Worm (Caenorhabditis elegans): ENCODE measurements around the gene Y22F5A.11.

DNA sequence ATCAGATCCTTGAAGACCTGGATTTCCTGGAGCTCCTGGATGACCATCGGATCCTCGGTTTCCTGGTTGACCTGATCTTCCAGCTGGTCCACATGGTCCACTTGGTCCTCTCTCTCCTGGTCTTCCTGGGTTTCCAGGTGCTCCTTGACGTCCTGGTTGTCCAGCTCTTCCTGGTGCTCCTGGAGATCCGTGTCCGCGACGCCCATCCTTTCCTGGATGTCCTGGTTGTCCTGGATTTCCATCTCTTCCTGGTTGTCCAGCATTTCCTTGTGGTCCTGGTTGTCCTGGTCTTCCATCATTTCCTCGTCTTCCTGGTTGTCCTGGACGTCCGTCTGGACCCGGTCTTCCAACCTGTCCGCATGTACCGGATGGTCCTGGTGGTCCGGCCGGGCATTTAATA is 16.4 kb upstream of the Y22F5A.11 start:
- no peak for TF ChIP-seq nhr-102 (tag; optimal IDR thresholded peaks at IDR 0.05)
- TF ChIP-seq ceh-44 (GFP tag; IDR thresholded peaks at IDR 0.05), result no peak
- no peak for TF ChIP-seq F37D6.2 (tag; optimal IDR thresholded peaks at IDR 0.05)
- no peak for TF ChIP-seq mxl-2 (GFP tag; conservative IDR thresholded peaks at IDR 0.05)

Data from whole organism, L4 larva.